Worm (Caenorhabditis elegans) whole organism, young adult: ENCODE data around the gene C43H6.12.

ENCODE experiments used
- B0035.1 ChIP-seq: sonication (generic microtip); optimal IDR thresholded peaks from 2 replicates; lab custom pipeline; 2016; ENCODE audit warnings: missing genetic modification characterization, mild to moderate bottlenecking, missing compliant biosample characterization, missing genotype, missing genetic modification reagents
- D2030.7 ChIP-seq: fragments of 200-800 bp; sonication (Bioruptor generic); IDR thresholded peaks from 2 replicates; pipeline ENCODE4 v1.3.6; 2022; ENCODE audit warnings: missing genetic modification reagents, missing genetic modification characterization, missing compliant biosample characterization
- F22D6.2 ChIP-seq: sonication (generic microtip); optimal IDR thresholded peaks from 2 replicates; lab custom pipeline; 2016; ENCODE audit warnings: mild to moderate bottlenecking, missing genetic modification characterization, missing compliant biosample characterization
- F23B12.7 ChIP-seq: sonication (generic microtip); optimal IDR thresholded peaks from 2 replicates; lab custom pipeline; 2017; ENCODE audit warnings: missing genetic modification characterization, mild to moderate bottlenecking, missing compliant biosample characterization, antibody characterized with exemption, moderate library complexity; ENCODE audit not compliant: insufficient read depth
- F37B4.10 ChIP-seq: fragments of 200-800 bp; sonication (Bioruptor generic); IDR thresholded peaks from 2 replicates; pipeline ENCODE4 v1.3.6; 2022; ENCODE audit warnings: missing genetic modification characterization, missing compliant biosample characterization
- ZK185.1 ChIP-seq: sonication (generic microtip); optimal IDR thresholded peaks from 2 replicates; lab custom pipeline; 2016; ENCODE audit warnings: mild to moderate bottlenecking, missing genetic modification characterization, missing compliant biosample characterization; ENCODE audit not compliant: poor library complexity, severe bottlenecking
- attf-3 ChIP-seq: fragments of 200-800 bp; sonication (Bioruptor generic); conservative IDR thresholded peaks from 2 replicates; pipeline ENCODE4 v1.3.6; 2022; ENCODE audit warnings: missing genetic modification reagents, missing genetic modification characterization, missing compliant biosample characterization
- ccch-3 ChIP-seq: fragments of 200-800 bp; sonication (Bioruptor generic); optimal IDR thresholded peaks from 2 replicates; lab custom pipeline; 2018; ENCODE audit warnings: mild to moderate bottlenecking, missing genetic modification characterization, missing compliant biosample characterization
- chd-7 ChIP-seq: sonication (generic microtip); optimal IDR thresholded peaks from 2 replicates; lab custom pipeline; 2016; ENCODE audit warnings: mild to moderate bottlenecking, missing genetic modification characterization, moderate library complexity, missing compliant biosample characterization
- dpl-1 ChIP-seq: fragments of 150-350 bp; optimal IDR thresholded peaks from 2 replicates; lab custom pipeline; 2014; ENCODE audit warnings: missing biosample characterization, missing genetic modification reagents, missing genetic modification characterization
- egl-18 ChIP-seq: fragments of 200-800 bp; sonication (Bioruptor generic); IDR thresholded peaks from 2 replicates; pipeline ENCODE4 v1.3.6; 2022; ENCODE audit warnings: missing genetic modification reagents, missing genetic modification characterization, missing compliant biosample characterization
- egrh-3 ChIP-seq: fragments of 200-800 bp; sonication (Bioruptor generic); IDR thresholded peaks from 2 replicates; pipeline ENCODE4 v1.3.6; 2022; ENCODE audit warnings: missing genetic modification reagents, missing genetic modification characterization, missing compliant biosample characterization
- ekl-4 ChIP-seq: fragments of 200-800 bp; sonication (Bioruptor generic); IDR thresholded peaks from 2 replicates; pipeline ENCODE4 v1.3.6; 2022; ENCODE audit warnings: missing genetic modification reagents, missing genetic modification characterization, missing compliant biosample characterization
- hsf-1 ChIP-seq: fragments of 200-800 bp; sonication (Bioruptor generic); IDR thresholded peaks from 2 replicates; pipeline ENCODE4 v1.3.6; 2022; ENCODE audit warnings: missing genetic modification reagents, missing genetic modification characterization, missing compliant biosample characterization
- let-526 ChIP-seq: fragments of 200-800 bp; sonication (Bioruptor generic); IDR thresholded peaks from 2 replicates; pipeline ENCODE4 v1.3.6; 2022; ENCODE audit warnings: missing genetic modification reagents, missing genetic modification characterization, missing compliant biosample characterization
- let-607 ChIP-seq, 2 experiments: fragments of 200-800 bp in 1 of 2; sonication (Bioruptor generic) in 1 of 2; sonication (generic microtip) in 1 of 2; optimal IDR thresholded peaks; 2 replicates each; lab custom pipeline; 2016 to 2018; ENCODE audit warnings: mild to moderate bottlenecking in 2 of 2, missing compliant biosample characterization in 2 of 2, missing genetic modification characterization in 2 of 2, moderate library complexity in 2 of 2, missing genotype in 1 of 2
- lin-40 ChIP-seq: sonication (generic microtip); optimal IDR thresholded peaks from 2 replicates; lab custom pipeline; 2016; ENCODE audit warnings: missing genetic modification characterization, mild to moderate bottlenecking, missing compliant biosample characterization, missing genotype, missing genetic modification reagents
- lin-54 ChIP-seq: fragments of 200-800 bp; sonication (Bioruptor generic); optimal IDR thresholded peaks from 2 replicates; lab custom pipeline; 2018; ENCODE audit warnings: mild to moderate bottlenecking, missing genetic modification characterization, missing compliant biosample characterization
- lsl-1 ChIP-seq: fragments of 200-800 bp; sonication (Bioruptor generic); optimal IDR thresholded peaks from 2 replicates; lab custom pipeline; 2018; ENCODE audit warnings: mild to moderate bottlenecking, missing genetic modification characterization, moderate library complexity, missing compliant biosample characterization
- madf-10 ChIP-seq: sonication (generic microtip); optimal IDR thresholded peaks from 2 replicates; lab custom pipeline; 2016; ENCODE audit warnings: mild to moderate bottlenecking, missing genetic modification characterization, missing compliant biosample characterization
- madf-3 ChIP-seq: fragments of 200-800 bp; sonication (Bioruptor generic); IDR thresholded peaks from 2 replicates; pipeline ENCODE4 v1.3.6; 2022; ENCODE audit warnings: missing genetic modification reagents, missing genetic modification characterization, missing compliant biosample characterization
- mes-4 ChIP-seq: sonication (generic microtip); optimal IDR thresholded peaks from 2 replicates; lab custom pipeline; 2016; ENCODE audit warnings: missing genotype, missing genetic modification characterization, missing compliant biosample characterization
- nfya-2 ChIP-seq: fragments of 200-800 bp; sonication (Bioruptor generic); IDR thresholded peaks from 2 replicates; pipeline ENCODE4 v1.3.6; 2022; ENCODE audit warnings: missing genetic modification reagents, missing genetic modification characterization, missing compliant biosample characterization
- nhr-179 ChIP-seq: sonication (generic microtip); optimal IDR thresholded peaks from 2 replicates; lab custom pipeline; 2016; ENCODE audit warnings: mild to moderate bottlenecking, missing genetic modification characterization, missing compliant biosample characterization
- nhr-80 ChIP-seq: sonication (generic microtip); optimal IDR thresholded peaks from 2 replicates; lab custom pipeline; 2016; ENCODE audit warnings: missing genetic modification characterization, missing compliant biosample characterization
- pbrm-1 ChIP-seq: fragments of 200-800 bp; sonication (Bioruptor generic); IDR thresholded peaks from 2 replicates; pipeline ENCODE4 v1.3.6; 2022; ENCODE audit warnings: missing genetic modification reagents, missing genetic modification characterization, missing compliant biosample characterization
- snpc-1.1 ChIP-seq: sonication (generic microtip); optimal IDR thresholded peaks from 2 replicates; lab custom pipeline; 2017; ENCODE audit warnings: missing genetic modification characterization, mild to moderate bottlenecking, missing compliant biosample characterization, antibody characterized with exemption, moderate library complexity, missing genotype, missing genetic modification reagents; ENCODE audit not compliant: insufficient read depth
- snpc-1.3 ChIP-seq: sonication (generic microtip); optimal IDR thresholded peaks from 2 replicates; lab custom pipeline; 2017; ENCODE audit warnings: missing genetic modification characterization, mild to moderate bottlenecking, missing compliant biosample characterization, antibody characterized with exemption, moderate library complexity, missing genotype, missing genetic modification reagents; ENCODE audit not compliant: insufficient read depth
- unc-130 ChIP-seq: sonication (generic microtip); optimal IDR thresholded peaks from 2 replicates; lab custom pipeline; 2016; ENCODE audit warnings: missing genetic modification reagents, missing genetic modification characterization, missing compliant biosample characterization
- ztf-18 ChIP-seq: sonication (generic microtip); optimal IDR thresholded peaks from 2 replicates; lab custom pipeline; 2016; ENCODE audit warnings: missing genotype, mild to moderate bottlenecking, missing genetic modification characterization, missing compliant biosample characterization
- ztf-28 ChIP-seq: fragments of 200-800 bp; sonication (Bioruptor generic); IDR thresholded peaks from 2 replicates; pipeline ENCODE4 v1.3.6; 2022; ENCODE audit warnings: missing genetic modification reagents, missing genetic modification characterization, missing compliant biosample characterization

C43H6.12 gene

DNA sequence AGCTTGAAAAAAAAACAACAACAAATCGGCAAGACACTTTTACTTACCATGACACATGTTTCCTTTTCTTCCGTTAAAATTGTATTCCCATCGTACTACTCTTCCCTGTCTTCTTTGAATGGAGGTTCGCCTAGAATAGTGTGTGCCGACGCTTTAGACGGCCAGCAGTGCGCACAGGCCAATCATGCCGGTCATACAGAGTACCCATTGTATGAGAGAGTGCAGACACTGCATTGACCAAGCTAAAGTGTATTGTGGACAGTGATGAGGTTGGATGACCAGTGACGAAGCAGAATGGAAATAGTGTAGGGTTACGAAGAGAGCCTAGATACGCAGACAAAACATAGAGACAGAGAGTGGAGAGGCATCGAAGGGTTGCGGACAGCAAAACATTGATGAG, 7.5 kb upstream of the C43H6.12 start, which contains the start of gene dhhc-9 (continued):
- TF ChIP-seq let-607 (tag; optimal IDR thresholded peaks at IDR 0.05; lab: Kevin White, UChicago), result no peak
- TF ChIP-seq D2030.7, result no peak
- no peak for TF ChIP-seq nfya-2 (GFP tag; lab: Robert Waterston, UW)
- TF ChIP-seq lin-54 (GFP tag; lab: Kevin White, UChicago), result no peak
- TF ChIP-seq, all 124 proteins: peak for 14

DNA sequence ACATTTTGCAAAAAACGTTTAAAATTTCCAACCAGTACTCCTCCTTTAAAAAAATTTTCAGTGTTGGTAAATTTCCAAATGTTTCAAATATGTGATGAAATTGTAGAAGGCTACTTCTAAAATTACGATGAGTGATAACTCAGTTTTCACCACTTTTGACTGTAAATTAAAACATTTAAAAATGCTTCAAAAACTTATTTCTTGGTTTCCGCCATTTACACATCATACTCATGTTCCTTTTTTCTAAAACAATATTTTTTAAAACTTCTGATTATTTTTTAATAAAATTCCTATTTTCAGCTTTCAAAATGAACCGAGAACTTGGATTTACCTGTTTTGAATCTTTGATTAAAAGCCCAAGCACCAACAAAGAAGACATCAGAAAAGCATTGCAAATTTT, 5.7 kb upstream of the C43H6.12 start, which contains the start of gene C43H6.4:
Gene C43H6.4, plus strand, starts transcription at position 301 of the 400 bp plus-strand sequence.
- TF ChIP-seq egrh-3 (GFP tag; lab: Robert Waterston, UW), result no peak
- no peak for TF ChIP-seq ekl-4
- TF ChIP-seq snpc-1.3 (tag; lab: Kevin White, UChicago), result no peak
- TF ChIP-seq madf-10 (tag; lab: Kevin White, UChicago), result no peak
- no peak for TF ChIP-seq egl-18
- no peak for TF ChIP-seq ZK185.1 (tag; lab: Kevin White, UChicago)
- no peak for TF ChIP-seq pbrm-1 (GFP tag; lab: Robert Waterston, UW)
- TF ChIP-seq F22D6.2 (tag; lab: Kevin White, UChicago), result no peak
- TF ChIP-seq ccch-3 (GFP tag; lab: Kevin White, UChicago), result no peak

DNA sequence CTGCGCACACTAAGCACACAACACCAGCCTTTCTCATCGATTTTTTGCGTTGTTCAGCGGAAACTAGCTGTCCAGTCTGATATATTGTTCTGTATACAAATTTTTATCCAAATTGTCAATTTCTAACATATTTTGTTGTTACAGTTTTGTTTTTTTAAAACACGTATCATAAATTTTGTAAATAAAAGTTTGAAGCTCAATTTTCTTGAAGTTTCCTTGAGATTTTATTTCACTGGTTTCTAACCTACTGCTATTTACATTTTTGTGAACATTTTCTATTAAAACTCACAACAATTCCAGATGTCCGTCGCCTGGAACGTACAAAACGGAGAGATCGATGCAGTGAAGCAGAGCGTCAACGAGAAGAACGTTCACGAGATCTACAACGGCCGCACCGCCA, 2.2 kb upstream of the C43H6.12 start, which contains the start of gene mtpn-1:
Gene mtpn-1, plus strand, starts transcription at position 301 of the 400 bp plus-strand sequence.
- no peak for TF ChIP-seq F23B12.7 (tag; lab: Kevin White, UChicago)
- no peak for TF ChIP-seq attf-3 (GFP tag; lab: Robert Waterston, UW)
- TF ChIP-seq ztf-28 (GFP tag; lab: Robert Waterston, UW), result no peak
- no peak for TF ChIP-seq lin-40 (tag; lab: Kevin White, UChicago)
- TF ChIP-seq F37B4.10 (GFP tag; lab: Robert Waterston, UW), result no peak
- no peak for TF ChIP-seq madf-10 (tag; lab: Kevin White, UChicago)
- TF ChIP-seq ztf-18, result no peak
- no peak for TF ChIP-seq hsf-1 (GFP tag; lab: Robert Waterston, UW)
- no peak for TF ChIP-seq unc-130
- no peak for TF ChIP-seq lsl-1
- TF ChIP-seq lin-54 (GFP tag; lab: Kevin White, UChicago), result no peak
- no peak for TF ChIP-seq B0035.1 (tag; lab: Kevin White, UChicago)
- no peak for TF ChIP-seq snpc-1.1 (tag; lab: Kevin White, UChicago)
- TF ChIP-seq mes-4 (tag; lab: Kevin White, UChicago), result no peak
- TF ChIP-seq dpl-1, result no peak
- TF ChIP-seq madf-3 (GFP tag; lab: Robert Waterston, UW), result no peak

DNA sequence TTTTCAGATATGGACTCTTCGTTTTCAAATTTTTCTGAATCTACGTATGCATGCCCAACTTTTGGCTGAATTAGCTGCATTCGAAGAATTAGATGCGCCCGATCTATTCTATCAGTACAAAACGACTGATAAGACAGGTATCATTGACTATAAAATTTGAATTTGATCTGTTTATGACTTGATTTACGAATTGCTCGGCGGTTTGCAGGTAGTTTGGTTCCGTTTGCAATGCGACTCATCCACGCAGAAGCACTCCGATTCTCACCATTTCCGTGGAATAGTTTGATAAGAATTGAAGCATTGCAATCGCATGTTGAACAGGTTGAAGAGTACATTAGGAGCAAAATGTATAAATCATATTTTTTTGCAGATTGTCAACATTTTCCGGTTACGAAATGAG, 1.6 kb downstream of the C43H6.12 start:
- TF ChIP-seq nhr-80 (tag; lab: Kevin White, UChicago), result peak; percentile 72
- TF ChIP-seq chd-7, result no peak

DNA sequence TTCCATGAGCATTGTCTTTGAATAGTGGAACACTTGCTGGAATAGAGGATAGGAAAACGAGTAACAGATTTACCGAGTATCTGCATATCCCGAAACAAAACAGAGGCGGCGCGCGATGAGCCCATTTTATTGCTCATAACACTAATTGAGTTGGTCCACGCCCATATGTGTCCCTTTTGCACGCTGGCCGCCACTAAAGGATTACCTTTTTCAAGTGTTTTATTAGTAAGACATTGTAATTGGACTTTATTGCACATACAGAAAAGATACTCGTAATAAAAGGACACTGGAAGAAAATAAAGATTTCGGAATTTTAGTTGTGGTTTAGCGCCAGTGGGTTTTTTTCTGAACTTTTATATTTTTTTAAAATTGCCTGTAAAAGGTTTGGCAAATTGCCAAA, 3.9 kb downstream of the C43H6.12 start, which contains the start of gene hlh-15:
Gene hlh-15, minus strand, starts transcription at position 101 of the 400 bp plus-strand sequence.
- TF ChIP-seq nhr-179 (no peak), let-607 (tag; optimal IDR thresholded peaks at IDR 0.05; lab: Kevin White, UChicago) (no peak), let-526 (GFP tag; lab: Robert Waterston, UW) (no peak)
